Fruit fly (Drosophila melanogaster): ENCODE measurements around the gene Mad.

Mad gene

DNA sequence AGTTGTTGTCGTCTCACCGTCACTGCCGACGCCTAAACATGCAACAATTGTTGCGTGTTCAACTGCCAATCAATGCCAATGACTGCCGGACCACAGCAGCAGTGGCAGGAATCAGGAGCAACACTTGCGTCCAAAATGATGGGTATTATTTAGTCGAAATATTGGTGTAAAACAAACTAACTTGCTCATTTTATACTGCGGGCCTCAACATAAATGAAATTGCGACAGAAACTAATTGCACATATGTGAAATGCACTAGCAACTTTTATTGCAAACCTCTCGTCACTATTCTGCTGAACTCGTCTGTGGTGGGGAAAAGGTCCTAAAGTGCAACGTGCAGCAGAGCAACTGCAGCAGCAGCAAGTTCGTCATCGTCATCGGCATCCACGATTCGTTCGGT, 4.7 kb downstream of the Mad start (continued):
- TF ChIP-seq cyc (GFP tag; optimal IDR thresholded peaks at IDR 0.05) (no peak), CG8119 (GFP tag; IDR thresholded peaks at IDR 0.05) (peak; percentile 54; the same call in 2 of the 3 replicates), spab (GFP tag; optimal IDR thresholded peaks at IDR 0.05) (peak; percentile 9), ss (GFP tag; optimal IDR thresholded peaks at IDR 0.05) (peak; percentile 6 to 53), CG10669 (GFP tag; optimal IDR thresholded peaks at IDR 0.05) (peak; percentile 31), Ets21C (GFP tag; optimal IDR thresholded peaks at IDR 0.05) (no peak), Smox (GFP tag; optimal IDR thresholded peaks at IDR 0.05) (no peak), Gug (GFP tag; IDR thresholded peaks at IDR 0.05) (no peak), dac (GFP tag; optimal IDR thresholded peaks at IDR 0.05) (no peak), fkh (GFP tag; optimal IDR thresholded peaks at IDR 0.05) (no peak), vri (GFP tag; optimal IDR thresholded peaks at IDR 0.05) (no peak), CG8319 (GFP tag; optimal IDR thresholded peaks at IDR 0.05) (no peak), Lpt (GFP tag; optimal IDR thresholded peaks at IDR 0.05) (no peak), svp (GFP tag) (peak; percentile 68), achi (GFP tag; optimal IDR thresholded peaks at IDR 0.05) (peak; percentile 25), topi (GFP tag; optimal IDR thresholded peaks at IDR 0.05) (no peak), CG1621 (tag; optimal IDR thresholded peaks at IDR 0.05) (peak; percentile 36), Eip93F (GFP tag; optimal IDR thresholded peaks at IDR 0.05) (no peak), Sox102F (GFP tag; optimal IDR thresholded peaks at IDR 0.05) (no peak)

DNA sequence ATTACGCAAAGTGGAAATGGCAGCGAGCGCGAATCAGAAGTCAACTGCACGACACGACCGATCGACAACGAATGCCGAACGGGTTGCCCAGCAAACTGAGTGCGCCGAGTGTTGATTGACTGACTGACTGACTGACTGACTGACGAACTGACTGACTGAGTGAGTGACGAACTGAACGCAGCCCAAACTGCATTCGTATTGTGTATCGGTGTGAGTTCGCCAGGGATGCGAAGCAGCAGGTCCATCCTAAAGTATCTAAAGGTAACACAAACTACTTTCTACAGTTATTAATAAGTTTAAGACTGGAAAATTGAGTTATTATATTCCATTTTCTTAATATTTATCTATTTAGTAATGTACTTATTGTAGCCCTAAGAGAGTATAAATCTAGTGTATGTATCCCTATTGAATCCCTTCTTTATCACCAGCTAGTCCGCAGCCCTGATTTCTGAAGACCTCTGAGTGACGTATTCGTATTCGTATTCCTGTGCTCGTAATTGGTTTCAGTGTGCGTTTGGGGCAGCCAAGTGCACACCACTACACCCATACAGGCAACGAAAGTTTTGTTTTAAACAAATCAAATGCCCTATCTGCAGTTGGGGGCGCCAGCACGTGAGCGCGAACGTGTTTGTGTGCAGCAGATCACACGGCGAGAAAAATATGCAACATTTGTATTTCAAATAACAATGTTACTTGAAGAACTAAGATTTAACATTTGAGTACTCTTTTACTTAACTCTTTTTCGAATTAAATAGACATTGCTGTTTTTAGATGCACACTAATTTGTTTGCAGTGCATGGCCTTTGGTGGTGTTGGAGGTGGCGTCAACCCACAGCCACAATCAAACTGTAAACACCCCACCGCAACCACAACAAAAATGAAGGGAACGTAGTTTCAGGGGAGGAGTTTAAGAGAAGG, 6.5 kb downstream of the Mad start:
- TF ChIP-seq Smox (GFP tag; optimal IDR thresholded peaks at IDR 0.05) (peak; percentile 68), CG8119 (GFP tag; IDR thresholded peaks at IDR 0.05) (peak; percentile 85), spab (GFP tag; optimal IDR thresholded peaks at IDR 0.05) (peak; percentile 20), Eip78C (GFP tag) (peak; percentile 94), CG3919 (GFP tag; optimal IDR thresholded peaks at IDR 0.05) (peak; percentile 85), CG1621 (tag; optimal IDR thresholded peaks at IDR 0.05) (peak; percentile 43), CG16779 (tag; optimal IDR thresholded peaks at IDR 0.05) (no peak), esn (GFP tag; optimal IDR thresholded peaks at IDR 0.05) (peak; percentile 79), Sox102F (GFP tag; optimal IDR thresholded peaks at IDR 0.05) (peak; percentile 71), CG8319 (GFP tag; optimal IDR thresholded peaks at IDR 0.05) (peak; percentile 76), CG6276 (GFP tag; optimal IDR thresholded peaks at IDR 0.05) (peak; percentile 74), salr (GFP tag; optimal IDR thresholded peaks at IDR 0.05) (peak; percentile 41 to 76), CG10669 (GFP tag; optimal IDR thresholded peaks at IDR 0.05) (peak; percentile 54), CG4318 (GFP tag; optimal IDR thresholded peaks at IDR 0.05) (peak; percentile 49), CG11902 (GFP tag; optimal IDR thresholded peaks at IDR 0.05) (peak; percentile 58), Lpt (GFP tag; optimal IDR thresholded peaks at IDR 0.05) (peak; percentile 72), CG15336 (GFP tag; IDR thresholded peaks at IDR 0.05) (peak; percentile 81), CG6163 (GFP tag; IDR thresholded peaks at IDR 0.05) (peak; percentile 92), cyc (GFP tag; optimal IDR thresholded peaks at IDR 0.05) (peak; percentile 87), CG6792 (GFP tag; optimal IDR thresholded peaks at IDR 0.05) (peak; percentile 76), CG9139 (GFP tag; optimal IDR thresholded peaks at IDR 0.05) (peak; percentile 59), eg (GFP tag; IDR thresholded peaks at IDR 0.05) (peak; percentile 92), CG3032 (tag; optimal IDR thresholded peaks at IDR 0.05) (peak; percentile 51), Ets96B (tag; optimal IDR thresholded peaks at IDR 0.05) (peak; percentile 65), Gug (GFP tag; IDR thresholded peaks at IDR 0.05) (peak; percentile 83), Sox14 (GFP tag; optimal IDR thresholded peaks at IDR 0.05) (peak; percentile 84), Hr38 (GFP tag; optimal IDR thresholded peaks at IDR 0.05) (peak; percentile 61), achi (GFP tag; optimal IDR thresholded peaks at IDR 0.05) (peak; percentile 77), CG7368 (GFP tag; optimal IDR thresholded peaks at IDR 0.05) (peak; percentile 68), Met (GFP tag; optimal IDR thresholded peaks at IDR 0.05) (peak; percentile 77), svp (GFP tag) (peak; percentile 74), Blimp-1 (GFP tag; optimal IDR thresholded peaks at IDR 0.05) (peak; percentile 36), fkh (GFP tag; optimal IDR thresholded peaks at IDR 0.05) (peak; percentile 85), fd85E (GFP tag; optimal IDR thresholded peaks at IDR 0.05) (peak; percentile 79), acj6 (GFP tag; optimal IDR thresholded peaks at IDR 0.05) (peak; percentile 77), Ets21C (GFP tag; optimal IDR thresholded peaks at IDR 0.05) (peak; percentile 48), CG10631 (GFP tag; optimal IDR thresholded peaks at IDR 0.05) (peak; percentile 82), vri (GFP tag; optimal IDR thresholded peaks at IDR 0.05) (peak; percentile 37), fd59A (GFP tag; optimal IDR thresholded peaks at IDR 0.05) (peak; percentile 51), dsx (GFP tag; optimal IDR thresholded peaks at IDR 0.05; ENCODE audit: poor library complexity, severe bottlenecking) (peak; percentile 57), Eip93F (GFP tag; optimal IDR thresholded peaks at IDR 0.05) (no peak), CG6808 (GFP tag; optimal IDR thresholded peaks at IDR 0.05) (peak; percentile 47)
